Worm (Caenorhabditis elegans) whole organism, L4/young adult: ENCODE measurements around the gene C53A3.3.
A peak's percentile ranks its signal among the peaks of the same experiment; 100 is the strongest.

Experiments
- W03F9.2 ChIP-seq: fragments of 150-350 bp; optimal IDR thresholded peaks from 2 replicates; lab custom pipeline; 2014; ENCODE audit warnings: missing biosample characterization, missing genetic modification characterization
- dao-5 ChIP-seq: sonication (generic microtip); optimal IDR thresholded peaks from 2 replicates; lab custom pipeline; 2016; ENCODE audit warnings: missing genotype, missing genetic modification characterization, moderate library complexity, missing compliant biosample characterization
- him-1 ChIP-seq: sonication (generic microtip); optimal IDR thresholded peaks from 2 replicates; lab custom pipeline; 2016; ENCODE audit warnings: missing genotype, missing genetic modification reagents, missing genetic modification characterization, missing compliant biosample characterization

C53A3.3 gene

ce11 chrV:5756193-5756592, at the start of gene C53A3.3:
C53A3.3 (plus strand) TSS chrV:5756493.
- TF ChIP-seq W03F9.2 (no peak), him-1 (tag; lab: Kevin White, UChicago) (no peak), dao-5 (tag; lab: Kevin White, UChicago) (no peak)

- TF ChIP-seq him-1 (tag; lab: Kevin White, UChicago): no peak
- no peak for TF ChIP-seq dao-5 (tag; lab: Kevin White, UChicago)
These were observed 48.0 kb upstream of the C53A3.3 start for ce11 chrV:5708331-5708730.

- TF ChIP-seq W03F9.2: no peak
- TF ChIP-seq him-1 (tag; lab: Kevin White, UChicago): no peak
- TF ChIP-seq dao-5 (tag; lab: Kevin White, UChicago): no peak
These were observed 44.1 kb upstream of the C53A3.3 start for ce11 chrV:5712189-5712588.

ce11 chrV:5712652-5713051, 43.6 kb upstream of the C53A3.3 start, which contains the start of gene gcst-1:
gcst-1 (plus strand) TSS chrV:5712928.
- TF ChIP-seq W03F9.2: no peak

ce11 chrV:5713510-5713909, 42.8 kb upstream of the C53A3.3 start:
- no peak for TF ChIP-seq him-1 (tag; lab: Kevin White, UChicago)
- TF ChIP-seq W03F9.2: no peak
- no peak for TF ChIP-seq dao-5 (tag; lab: Kevin White, UChicago)

- no peak for TF ChIP-seq W03F9.2
- TF ChIP-seq him-1 (tag; lab: Kevin White, UChicago): no peak
- TF ChIP-seq dao-5 (tag; lab: Kevin White, UChicago): no peak
These were observed 39.8 kb upstream of the C53A3.3 start, which contains the start of gene K09H11.9 for ce11 chrV:5716508-5716907. K09H11.9 (minus strand) TSS chrV:5716608.

- TF ChIP-seq dao-5 (tag; lab: Kevin White, UChicago) (no peak), W03F9.2 (peak; percentile 66)
These were observed 38.9 kb upstream of the C53A3.3 start, which contains the start of gene rga-3 for ce11 chrV:5717237-5717935. rga-3 (plus strand) TSS chrV:5717885.

ce11 chrV:5722093-5722492, 34.2 kb upstream of the C53A3.3 start:
- TF ChIP-seq W03F9.2: no peak
- no peak for TF ChIP-seq him-1 (tag; lab: Kevin White, UChicago)
- TF ChIP-seq dao-5 (tag; lab: Kevin White, UChicago): no peak

ce11 chrV:5724395-5724794, 31.9 kb upstream of the C53A3.3 start:
- TF ChIP-seq dao-5 (tag; lab: Kevin White, UChicago) (no peak), him-1 (tag; lab: Kevin White, UChicago) (no peak), W03F9.2 (no peak)

- TF ChIP-seq W03F9.2 (no peak), him-1 (tag; lab: Kevin White, UChicago) (no peak), dao-5 (tag; lab: Kevin White, UChicago) (no peak)
These were observed 29.8 kb upstream of the C53A3.3 start, which contains the start of gene K09H11.4 for ce11 chrV:5726463-5726862. K09H11.4 (minus strand) TSS chrV:5726563.

ce11 chrV:5730783-5731182, 25.5 kb upstream of the C53A3.3 start, which contains the start of gene K09H11.15:
K09H11.15 (minus strand) TSS chrV:5730883.
- TF ChIP-seq him-1 (tag; lab: Kevin White, UChicago) (no peak), W03F9.2 (no peak), dao-5 (tag; lab: Kevin White, UChicago) (no peak)

- TF ChIP-seq W03F9.2: no peak
- TF ChIP-seq him-1 (tag; lab: Kevin White, UChicago): no peak
- no peak for TF ChIP-seq dao-5 (tag; lab: Kevin White, UChicago)
These were observed 20.2 kb upstream of the C53A3.3 start, which contains the start of gene K09H11.6 for ce11 chrV:5736068-5736467. K09H11.6 (minus strand) TSS chrV:5736168.

- TF ChIP-seq dao-5 (tag; lab: Kevin White, UChicago): no peak
- no peak for TF ChIP-seq him-1 (tag; lab: Kevin White, UChicago)
- no peak for TF ChIP-seq W03F9.2
These were observed 16.9 kb upstream of the C53A3.3 start for ce11 chrV:5739438-5739837.

ce11 chrV:5741237-5741636, 15.1 kb upstream of the C53A3.3 start:
- TF ChIP-seq dao-5 (tag; lab: Kevin White, UChicago) (no peak), W03F9.2 (no peak), him-1 (tag; lab: Kevin White, UChicago) (no peak)

- TF ChIP-seq him-1 (tag; lab: Kevin White, UChicago) (no peak), W03F9.2 (no peak), dao-5 (tag; lab: Kevin White, UChicago) (no peak)
These were observed 10.1 kb upstream of the C53A3.3 start for ce11 chrV:5746237-5746636.
